Fruit fly (Drosophila melanogaster): ENCODE measurements around the gene CG3226.

CG3226 gene

dm6 chrX:6696467-6696866 lies 42.4 kb upstream of the CG3226 start (continued):
- TF ChIP-seq CG13775 (GFP tag; optimal IDR thresholded peaks at IDR 0.05) = peak; percentile 69
- TF ChIP-seq CG2116 (GFP tag; optimal IDR thresholded peaks at IDR 0.05) = peak; percentile 34
- peak; percentile 86 for TF ChIP-seq vvl (GFP tag; IDR thresholded peaks at IDR 0.05)
- TF ChIP-seq CG7372 (GFP tag; IDR thresholded peaks at IDR 0.05) = peak; percentile 39; the same call in 1 of the 2 replicates
- peak; percentile 51 for TF ChIP-seq CG9817 (tag; optimal IDR thresholded peaks at IDR 0.05)
- TF ChIP-seq HmgZ (tag; optimal IDR thresholded peaks at IDR 0.05) = peak; percentile 59
- peak; percentile 46 for TF ChIP-seq CG9437 (GFP tag; optimal IDR thresholded peaks at IDR 0.05)
- TF ChIP-seq CG9932 (GFP tag; IDR thresholded peaks at IDR 0.05) = peak; percentile 63
- TF ChIP-seq cas (GFP tag; IDR thresholded peaks at IDR 0.05) = no peak
- TF ChIP-seq pfk (GFP tag; optimal IDR thresholded peaks at IDR 0.05) = peak; percentile 17
- TF ChIP-seq CG13287 (GFP tag; IDR thresholded peaks at IDR 0.05; ENCODE audit: partially characterized antibody) = no peak
- peak; percentile 4 for TF ChIP-seq eyg (GFP tag; optimal IDR thresholded peaks at IDR 0.05)
- TF ChIP-seq CG10654 (GFP tag; optimal IDR thresholded peaks at IDR 0.05) = no peak
- peak; percentile 59 for TF ChIP-seq esg (GFP tag; conservative IDR thresholded peaks at IDR 0.05)
- TF ChIP-seq Rfx (GFP tag; IDR thresholded peaks at IDR 0.05) = peak; percentile 68
- no peak for TF ChIP-seq CG34224 (GFP tag; IDR thresholded peaks at IDR 0.05; ENCODE audit: partially characterized antibody)
- peak; percentile 33 for TF ChIP-seq Chrac-16 (GFP tag; optimal IDR thresholded peaks at IDR 0.05)
- no peak for TF ChIP-seq Dfd (GFP tag; optimal IDR thresholded peaks at IDR 0.05)
- no peak for TF ChIP-seq CG9797 (GFP tag; optimal IDR thresholded peaks at IDR 0.05)
- TF ChIP-seq CG1233 (GFP tag; optimal IDR thresholded peaks at IDR 0.05) = peak; percentile 45
- no peak for TF ChIP-seq CG13123 (GFP tag; optimal IDR thresholded peaks at IDR 0.05)
- TF ChIP-seq slp2 (GFP tag; optimal IDR thresholded peaks at IDR 0.05) = peak; percentile 19
- peak; percentile 64 for TF ChIP-seq cwo (GFP tag; optimal IDR thresholded peaks at IDR 0.05)
- TF ChIP-seq kay (GFP tag; optimal IDR thresholded peaks at IDR 0.05) = peak; percentile 29
- TF ChIP-seq CG11085 (GFP tag; IDR thresholded peaks at IDR 0.05) = no peak
- no peak for TF ChIP-seq Doc3 (GFP tag; IDR thresholded peaks at IDR 0.05; ENCODE audit: partially characterized antibody)
- TF ChIP-seq otp (GFP tag; IDR thresholded peaks at IDR 0.05) = peak; percentile 65; the same call in 1 of the 3 replicates
- no peak for TF ChIP-seq da (GFP tag; optimal IDR thresholded peaks at IDR 0.05)
- TF ChIP-seq her (GFP tag; optimal IDR thresholded peaks at IDR 0.05) = peak; percentile 44
- no peak for TF ChIP-seq luna (GFP tag; optimal IDR thresholded peaks at IDR 0.05)
- peak; percentile 39 for TF ChIP-seq CG1647 (GFP tag; optimal IDR thresholded peaks at IDR 0.05)
- peak; percentile 29 for TF ChIP-seq CG8089 (GFP tag; optimal IDR thresholded peaks at IDR 0.05)
- TF ChIP-seq CG8281 (tag; optimal IDR thresholded peaks at IDR 0.05) = peak; percentile 9
- TF ChIP-seq ro (GFP tag; IDR thresholded peaks at IDR 0.05) = no peak
- 0 out of 2 replicates have a peak, but pooled peaks have one; percentile 17 for TF ChIP-seq CG16779 (GFP tag; IDR thresholded peaks at IDR 0.05)
- TF ChIP-seq CG33213 (GFP tag; optimal IDR thresholded peaks at IDR 0.05) = no peak
- TF ChIP-seq Ptx1 (GFP tag; IDR thresholded peaks at IDR 0.05) = peak; percentile 71
- TF ChIP-seq Max (GFP tag; optimal IDR thresholded peaks at IDR 0.05) = peak; percentile 15
- TF ChIP-seq gce (GFP tag; IDR thresholded peaks at IDR 0.05) = peak; percentile 24; the same call in 1 of the 3 replicates
- TF ChIP-seq Jarid2 (GFP tag; optimal IDR thresholded peaks at IDR 0.05) = no peak
- TF ChIP-seq CG3407 (GFP tag; optimal IDR thresholded peaks at IDR 0.05) = peak; percentile 16
- no peak for TF ChIP-seq CG4617 (GFP tag; optimal IDR thresholded peaks at IDR 0.05; ENCODE audit: borderline replicate concordance)
- TF ChIP-seq Aef1 (GFP tag; IDR thresholded peaks at IDR 0.05) = peak; percentile 38; the same call in 1 of the 3 replicates
- TF ChIP-seq schlank (tag; optimal IDR thresholded peaks at IDR 0.05) = peak; percentile 53
- TF ChIP-seq gcm (GFP tag; optimal IDR thresholded peaks at IDR 0.05) = peak; percentile 58
- TF ChIP-seq PHDP (tag; optimal IDR thresholded peaks at IDR 0.05) = peak; percentile 79
- TF ChIP-seq CG14441 (GFP tag; IDR thresholded peaks at IDR 0.05) = peak; percentile 85
- TF ChIP-seq trh (GFP tag; optimal IDR thresholded peaks at IDR 0.05) = no peak
- no peak for TF ChIP-seq CG17802 (tag; optimal IDR thresholded peaks at IDR 0.05)
- TF ChIP-seq nmo (GFP tag; optimal IDR thresholded peaks at IDR 0.05) = peak; percentile 54
- peak; percentile 39; the same call in 1 of the 2 replicates for TF ChIP-seq MBD-R2 (GFP tag; IDR thresholded peaks at IDR 0.05)

Measured in whole organism, embryonic.